Fruit fly (Drosophila melanogaster) whole organism, embryonic: ENCODE measurements around the gene dmrt93B.

Source experiments
- Abd-B ChIP-seq: fragments of 200-800 bp; sonication (Bioruptor generic); optimal IDR thresholded peaks from 2 replicates; lab custom pipeline; 2018; ENCODE audit warnings: missing biosample characterization, mild to moderate bottlenecking, missing genetic modification characterization, moderate library complexity
- Ada2b ChIP-seq: fragments of 200-800 bp; sonication (Bioruptor generic); IDR thresholded peaks from 2 replicates; pipeline ENCODE4 v1.3.6; 2022; ENCODE audit warnings: missing biosample characterization, missing genetic modification characterization
- BEAF-32 ChIP-seq: fragments of 200-800 bp; sonication (Bioruptor generic); optimal IDR thresholded peaks from 3 replicates; lab custom pipeline; 2017; ENCODE audit warnings: missing biosample characterization, missing genetic modification characterization, mild to moderate bottlenecking, moderate library complexity, missing genetic modification reagents
- Bgb ChIP-seq: fragments of 200-800 bp; sonication (Bioruptor generic); IDR thresholded peaks from 2 replicates; pipeline ENCODE4 v1.3.6; 2022; ENCODE audit warnings: missing biosample characterization, missing genetic modification characterization; ENCODE audit not compliant: partially characterized antibody
- Blimp-1 ChIP-seq: fragments of 200-800 bp; sonication (Bioruptor generic); optimal IDR thresholded peaks from 3 replicates; lab custom pipeline; 2018; ENCODE audit warnings: missing biosample characterization, missing genetic modification characterization, mild to moderate bottlenecking, moderate library complexity, missing genetic modification reagents
- CG10147 ChIP-seq: fragments of 200-800 bp; sonication (Bioruptor generic); optimal IDR thresholded peaks from 2 replicates; lab custom pipeline; 2019; ENCODE audit warnings: missing biosample characterization, mild to moderate bottlenecking, missing genetic modification characterization, moderate library complexity
- CG13287 ChIP-seq: fragments of 200-800 bp; sonication (Bioruptor generic); IDR thresholded peaks from 2 replicates; pipeline ENCODE4 v1.3.6; 2022; ENCODE audit warnings: missing biosample characterization, missing genetic modification characterization; ENCODE audit not compliant: partially characterized antibody
- CG13894 ChIP-seq: fragments of 200-800 bp; sonication (Bioruptor generic); optimal IDR thresholded peaks from 3 replicates; lab custom pipeline; 2018; ENCODE audit warnings: missing biosample characterization, mild to moderate bottlenecking, missing genetic modification characterization, moderate library complexity
- CG14710 ChIP-seq: fragments of 200-800 bp; sonication (Bioruptor generic); optimal IDR thresholded peaks from 3 replicates; lab custom pipeline; 2019; ENCODE audit warnings: missing biosample characterization, mild to moderate bottlenecking, missing genetic modification characterization, moderate library complexity
- CG15514 ChIP-seq: fragments of 200-800 bp; sonication (Bioruptor generic); optimal IDR thresholded peaks from 3 replicates; lab custom pipeline; 2017; ENCODE audit warnings: missing biosample characterization, missing genetic modification characterization, mild to moderate bottlenecking, moderate library complexity, missing genetic modification reagents
- CG17385 ChIP-seq: fragments of 200-800 bp; sonication (Bioruptor generic); optimal IDR thresholded peaks from 3 replicates; lab custom pipeline; 2018; ENCODE audit warnings: missing biosample characterization, mild to moderate bottlenecking, missing genetic modification characterization
- CG17829 ChIP-seq: fragments of 200-800 bp; optimal IDR thresholded peaks from 2 replicates; lab custom pipeline; 2019; ENCODE audit warnings: missing biosample characterization, mild to moderate bottlenecking, missing genetic modification characterization, moderate library complexity
- CG2120 ChIP-seq: fragments of 200-800 bp; sonication (Bioruptor generic); optimal IDR thresholded peaks from 3 replicates; lab custom pipeline; 2016; ENCODE audit warnings: missing biosample characterization, missing genetic modification characterization
- CG2875 ChIP-seq: fragments of 200-800 bp; sonication (Bioruptor generic); optimal IDR thresholded peaks from 2 replicates; lab custom pipeline; 2017; ENCODE audit warnings: missing biosample characterization, mild to moderate bottlenecking, missing genetic modification characterization, missing genetic modification reagents
- CG31388 ChIP-seq: fragments of 200-800 bp; sonication (Bioruptor generic); optimal IDR thresholded peaks from 2 replicates; lab custom pipeline; 2016; ENCODE audit warnings: missing biosample characterization, missing genetic modification characterization
- CG33213 ChIP-seq: fragments of 200-800 bp; sonication (Bioruptor generic); optimal IDR thresholded peaks from 3 replicates; lab custom pipeline; 2016; ENCODE audit warnings: missing biosample characterization, missing genetic modification characterization
- CG34376 ChIP-seq: fragments of 200-800 bp; sonication (Bioruptor generic); optimal IDR thresholded peaks from 2 replicates; lab custom pipeline; 2018; ENCODE audit warnings: missing biosample characterization, mild to moderate bottlenecking, missing genetic modification characterization
- CG3847 ChIP-seq: fragments of 200-800 bp; sonication (Bioruptor generic); IDR thresholded peaks from 2 replicates; pipeline ENCODE4 v1.3.6; 2022; ENCODE audit warnings: missing biosample characterization, missing genetic modification characterization
- CG42726 ChIP-seq: fragments of 200-800 bp; sonication (Bioruptor generic); IDR thresholded peaks from 2 replicates; pipeline ENCODE4 v1.3.6; 2022; ENCODE audit warnings: missing biosample characterization, missing genetic modification characterization; ENCODE audit not compliant: partially characterized antibody
- CG8290 ChIP-seq, 3 experiments: fragments of 200-800 bp; sonication (Bioruptor generic); optimal IDR thresholded peaks; 2 replicates each; lab custom pipeline; 2016 to 2019; ENCODE audit warnings: missing biosample characterization in 3 of 3, missing genetic modification characterization in 3 of 3, mild to moderate bottlenecking in 2 of 3, moderate library complexity in 1 of 3
- CrebB ChIP-seq: fragments of 200-800 bp; sonication (Bioruptor generic); optimal IDR thresholded peaks from 3 replicates; lab custom pipeline; 2018; ENCODE audit warnings: missing biosample characterization, mild to moderate bottlenecking, missing genetic modification characterization
- Dbx ChIP-seq: fragments of 200-800 bp; sonication (Bioruptor generic); IDR thresholded peaks from 3 replicates; pipeline ENCODE4 v1.3.6; 2022; ENCODE audit warnings: missing biosample characterization, missing genetic modification characterization
- Dek ChIP-seq: fragments of 200-800 bp; sonication (Bioruptor generic); optimal IDR thresholded peaks from 3 replicates; lab custom pipeline; 2019; ENCODE audit warnings: missing biosample characterization, mild to moderate bottlenecking, missing genetic modification characterization, moderate library complexity
- Dp ChIP-seq: fragments of 200-800 bp; sonication (Bioruptor generic); optimal IDR thresholded peaks from 2 replicates; lab custom pipeline; 2018; ENCODE audit warnings: missing biosample characterization, mild to moderate bottlenecking, missing genetic modification characterization, moderate library complexity
- Dref ChIP-seq: fragments of 200-800 bp; sonication (Bioruptor generic); IDR thresholded peaks from 2 replicates; pipeline ENCODE4 v1.3.6; 2022; ENCODE audit warnings: missing biosample characterization, missing genetic modification characterization
- Ets97D ChIP-seq: fragments of 200-800 bp; sonication (Bioruptor generic); optimal IDR thresholded peaks from 3 replicates; lab custom pipeline; 2016; ENCODE audit warnings: missing biosample characterization, missing genetic modification characterization
- Myb ChIP-seq: fragments of 200-800 bp; sonication (Bioruptor generic); optimal IDR thresholded peaks from 2 replicates; lab custom pipeline; 2016; ENCODE audit warnings: missing biosample characterization, missing genetic modification characterization
- NC2α ChIP-seq: fragments of 200-800 bp; sonication (Bioruptor generic); optimal IDR thresholded peaks from 2 replicates; lab custom pipeline; 2016; ENCODE audit warnings: missing biosample characterization, missing genetic modification characterization
- Opbp ChIP-seq: fragments of 200-800 bp; sonication (Bioruptor generic); IDR thresholded peaks from 3 replicates; pipeline ENCODE4 v1.3.6; 2022; ENCODE audit warnings: missing biosample characterization, missing genetic modification characterization; ENCODE audit not compliant: partially characterized antibody
- Pdp1 ChIP-seq, 2 experiments: fragments of 200-800 bp; sonication (Bioruptor generic); optimal IDR thresholded peaks; 3 replicates each; lab custom pipeline; 2016; ENCODE audit warnings: missing biosample characterization in 2 of 2, missing genetic modification characterization in 2 of 2, mild to moderate bottlenecking in 1 of 2, moderate library complexity in 1 of 2
- Rfx ChIP-seq: fragments of 200-800 bp; sonication (Bioruptor generic); IDR thresholded peaks from 2 replicates; pipeline ENCODE4 v1.3.6; 2022; ENCODE audit warnings: missing biosample characterization, missing genetic modification characterization
- Vsx1 ChIP-seq: fragments of 200-800 bp; sonication (Bioruptor generic); optimal IDR thresholded peaks from 2 replicates; lab custom pipeline; 2017; ENCODE audit warnings: missing biosample characterization, mild to moderate bottlenecking, missing genetic modification characterization, missing genetic modification reagents
- YL-1 ChIP-seq: fragments of 200-800 bp; sonication (Bioruptor generic); optimal IDR thresholded peaks from 3 replicates; lab custom pipeline; 2017; ENCODE audit warnings: missing biosample characterization, mild to moderate bottlenecking, missing genetic modification characterization
- chinmo ChIP-seq: fragments of 200-800 bp; sonication (Bioruptor generic); IDR thresholded peaks from 4 replicates; pipeline ENCODE4 v1.3.6; 2022; ENCODE audit warnings: missing biosample characterization, missing genetic modification characterization; ENCODE audit not compliant: partially characterized antibody
- croc ChIP-seq: fragments of 200-800 bp; sonication (Bioruptor generic); conservative IDR thresholded peaks from 3 replicates; pipeline ENCODE4 v1.3.6; 2022; ENCODE audit warnings: missing biosample characterization, missing genetic modification characterization
- en ChIP-seq: fragments of 200-800 bp; sonication (Bioruptor generic); optimal IDR thresholded peaks from 2 replicates; lab custom pipeline; 2016; ENCODE audit warnings: missing biosample characterization, missing genetic modification characterization
- ewg ChIP-seq: fragments of 200-800 bp; sonication (Bioruptor generic); optimal IDR thresholded peaks from 3 replicates; lab custom pipeline; 2017; ENCODE audit warnings: mild to moderate bottlenecking, missing biosample characterization, missing genetic modification reagents, missing genetic modification characterization
- exex ChIP-seq: fragments of 200-800 bp; sonication (Bioruptor generic); optimal IDR thresholded peaks from 4 replicates; lab custom pipeline; 2018; ENCODE audit warnings: missing biosample characterization, mild to moderate bottlenecking, missing genetic modification characterization, moderate library complexity
- ftz-f1 ChIP-seq: fragments of 200-800 bp; sonication (Bioruptor generic); optimal IDR thresholded peaks from 2 replicates; lab custom pipeline; 2016; ENCODE audit warnings: missing biosample characterization, missing genetic modification characterization
- gcm ChIP-seq: fragments of 200-800 bp; sonication (Bioruptor generic); optimal IDR thresholded peaks from 2 replicates; lab custom pipeline; 2019; ENCODE audit warnings: missing biosample characterization, mild to moderate bottlenecking, missing genetic modification characterization, moderate library complexity
- grn ChIP-seq: fragments of 200-800 bp; sonication (Bioruptor generic); optimal IDR thresholded peaks from 3 replicates; lab custom pipeline; 2017; ENCODE audit warnings: missing biosample characterization, missing genetic modification characterization
- gro ChIP-seq: fragments of 200-800 bp; sonication (Bioruptor generic); optimal IDR thresholded peaks from 2 replicates; lab custom pipeline; 2016; ENCODE audit warnings: missing biosample characterization, missing genetic modification characterization
- otp ChIP-seq: fragments of 200-800 bp; sonication (Bioruptor generic); IDR thresholded peaks from 3 replicates; pipeline ENCODE4, ENCODE4 v1.3.6; 2022; ENCODE audit warnings: missing biosample characterization, missing genetic modification characterization
- p53 ChIP-seq: fragments of 200-800 bp; sonication (Bioruptor generic); optimal IDR thresholded peaks from 2 replicates; lab custom pipeline; 2016; ENCODE audit warnings: missing biosample characterization, missing genetic modification characterization
- sug ChIP-seq: fragments of 200-800 bp; optimal IDR thresholded peaks from 2 replicates; lab custom pipeline; 2019; ENCODE audit warnings: missing biosample characterization, mild to moderate bottlenecking, missing genetic modification characterization, moderate library complexity
- twi ChIP-seq: fragments of 200-800 bp; optimal IDR thresholded peaks from 2 replicates; lab custom pipeline; 2019; ENCODE audit warnings: missing biosample characterization, mild to moderate bottlenecking, missing genetic modification characterization, moderate library complexity

The dmrt93B gene

DNA sequence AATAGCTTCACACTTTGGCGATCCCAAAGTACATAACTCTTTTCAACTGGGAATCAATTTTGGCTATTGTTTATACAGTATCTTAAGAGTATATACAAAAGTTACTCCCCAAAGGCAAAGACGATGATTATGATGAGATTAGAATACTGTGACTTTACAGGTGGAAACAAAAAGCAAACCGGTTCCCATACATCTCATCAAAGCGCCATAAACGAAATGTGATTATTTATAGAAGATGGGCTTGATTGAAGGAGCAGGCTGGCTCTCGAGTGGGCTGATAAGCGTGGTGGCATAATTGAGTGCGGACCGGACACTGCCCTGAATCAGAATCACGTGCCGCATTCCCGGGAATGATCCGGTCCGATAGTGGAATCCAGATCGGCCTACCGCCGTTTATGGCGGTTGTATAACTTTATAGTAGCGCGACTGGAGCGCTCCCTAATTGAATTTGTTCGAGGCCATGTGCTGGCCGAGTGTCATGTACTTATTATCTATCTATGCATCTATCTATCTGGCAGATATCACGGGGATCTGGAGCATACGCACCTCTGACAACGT, 1.8 kb upstream of the dmrt93B start (continued):
- TF ChIP-seq en (GFP tag; lab: Kevin White, UChicago) = no peak
- TF ChIP-seq grn (GFP tag; lab: Kevin White, UChicago) = peak; percentile 73
- TF ChIP-seq Pdp1 (GFP tag; optimal IDR thresholded peaks at IDR 0.05; lab: Kevin White, UChicago) = peak in 1 of 2 experiments; percentile 52

DNA sequence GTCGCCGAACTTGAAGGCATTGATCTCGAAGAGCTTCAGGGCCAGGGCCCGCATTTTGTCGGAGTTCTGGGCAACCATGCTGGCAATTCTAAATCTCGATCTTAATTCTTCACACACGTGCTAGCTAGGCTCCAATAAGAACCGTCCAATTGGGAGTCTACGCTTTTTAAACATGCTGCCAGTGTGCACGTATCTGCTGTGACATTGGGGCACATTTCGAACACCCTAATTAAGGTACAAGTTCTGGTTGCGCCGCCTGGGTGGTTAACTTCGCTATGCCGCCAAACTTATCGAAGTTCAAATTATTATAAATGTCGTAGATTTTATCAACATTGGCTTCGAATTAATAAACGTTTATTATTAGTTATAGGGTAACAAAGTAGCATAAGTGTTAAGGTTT, 666 bp upstream of the dmrt93B start, which contains the start of gene r-l:
Gene r-l (minus strand): TSS at position 179 of the 400 bp plus-strand sequence.
- peak; percentile 89 for TF ChIP-seq CG15514 (GFP tag; lab: Kevin White, UChicago)
- TF ChIP-seq CG33213 = peak; percentile 59
- peak; percentile 25 for TF ChIP-seq CG2120 (GFP tag; lab: Kevin White, UChicago)
- 0 out of 2 replicates have a peak, but pooled peaks have one; percentile 15 for TF ChIP-seq Rfx (GFP tag; lab: Robert Waterston, UW)
- peak; percentile 34 for TF ChIP-seq twi (tag; lab: Kevin White, UChicago)
- TF ChIP-seq otp (GFP tag; lab: Robert Waterston, UW) = peak; percentile 26; the same call in 1 of the 3 replicates
- TF ChIP-seq Ada2b (GFP tag; lab: Robert Waterston, UW) = no peak
- no peak for TF ChIP-seq NC2α
- TF ChIP-seq CG17829 (tag; lab: Kevin White, UChicago) = peak; percentile 37
- peak; percentile 47 for TF ChIP-seq gro (GFP tag; lab: Kevin White, UChicago)
- peak; percentile 32 for TF ChIP-seq CG10147 (GFP tag; lab: Kevin White, UChicago)
- TF ChIP-seq CG31388 = no peak
- peak; percentile 71 for TF ChIP-seq CG14710 (tag; lab: Kevin White, UChicago)
- TF ChIP-seq Vsx1 (GFP tag; lab: Kevin White, UChicago) = peak; percentile 44
- peak; percentile 49 for TF ChIP-seq Dek
- TF ChIP-seq BEAF-32 (GFP tag; lab: Kevin White, UChicago) = peak; percentile 54
- peak; percentile 81 for TF ChIP-seq exex (tag; lab: Kevin White, UChicago)
- TF ChIP-seq CG3847 = peak; percentile 64
- no peak for TF ChIP-seq croc (GFP tag; lab: Robert Waterston, UW)
- no peak for TF ChIP-seq CG17385 (GFP tag; lab: Kevin White, UChicago)
- peak; percentile 0 for TF ChIP-seq CG34376
- peak; percentile 100 for TF ChIP-seq Dp
- peak; percentile 44 for TF ChIP-seq p53 (GFP tag; lab: Kevin White, UChicago)
- TF ChIP-seq CG13287 (GFP tag; lab: Robert Waterston, UW) = peak; percentile 64; the same call in 1 of the 2 replicates
- TF ChIP-seq YL-1 (GFP tag; lab: Kevin White, UChicago) = peak; percentile 59
- TF ChIP-seq CG2875 (GFP tag; lab: Kevin White, UChicago) = no peak
- TF ChIP-seq Opbp (GFP tag; lab: Robert Waterston, UW) = 0 out of 3 replicates have a peak, but pooled peaks have one; percentile 12
- peak; percentile 80 for TF ChIP-seq Ets97D (GFP tag; lab: Kevin White, UChicago)
- TF ChIP-seq CrebB (tag; lab: Kevin White, UChicago) = no peak
- TF ChIP-seq sug = peak; percentile 38
- peak; percentile 80 for TF ChIP-seq ftz-f1
- TF ChIP-seq Blimp-1 (GFP tag; lab: Kevin White, UChicago) = no peak
- peak; percentile 39 for TF ChIP-seq Abd-B (GFP tag; lab: Kevin White, UChicago)
- TF ChIP-seq Myb (GFP tag; lab: Kevin White, UChicago) = peak; percentile 82
- 0 out of 4 replicates have a peak, but pooled peaks have one; percentile 65 for TF ChIP-seq chinmo
- 0 out of 3 replicates have a peak, but pooled peaks have one; percentile 23 for TF ChIP-seq Dbx
- peak; percentile 2 for TF ChIP-seq gcm (GFP tag; lab: Kevin White, UChicago)
- peak; percentile 6 for TF ChIP-seq ewg
- peak; percentile 40; the same call in 1 of the 2 replicates for TF ChIP-seq Bgb (GFP tag; lab: Robert Waterston, UW)
- TF ChIP-seq CG8290 (GFP tag; optimal IDR thresholded peaks at IDR 0.05; lab: Kevin White, UChicago) = no peak
- peak in 1 of 2 experiments; percentile 77 for TF ChIP-seq CG8290 (tag; optimal IDR thresholded peaks at IDR 0.05; lab: Kevin White, UChicago)
- peak; percentile 93 for TF ChIP-seq Dref (GFP tag; lab: Robert Waterston, UW)
- peak; percentile 61 for TF ChIP-seq CG42726
- peak; percentile 65 for TF ChIP-seq CG13894 (tag; lab: Kevin White, UChicago)
